Worm (Caenorhabditis elegans) whole organism, midembryonic: ENCODE data around the gene F16G10.1.

Source experiments
- T22C8.4 ChIP-seq: fragments of 200-800 bp; sonication (Bioruptor generic); IDR thresholded peaks from 2 replicates; pipeline ENCODE4 v1.3.6; 2022; ENCODE audit warnings: missing genetic modification characterization, missing compliant biosample characterization
- klf-2 ChIP-seq: fragments of 200-800 bp; sonication (Bioruptor generic); conservative IDR thresholded peaks from 2 replicates; pipeline ENCODE4 v1.3.6; 2022; ENCODE audit warnings: missing genetic modification reagents, missing genetic modification characterization, missing compliant biosample characterization
- med-1 ChIP-seq: sonication (generic microtip); optimal IDR thresholded peaks from 2 replicates; lab custom pipeline; 2017; ENCODE audit warnings: missing genetic modification characterization, mild to moderate bottlenecking, missing compliant biosample characterization, antibody characterized with exemption, missing genetic modification reagents; ENCODE audit not compliant: insufficient read depth

DNA sequence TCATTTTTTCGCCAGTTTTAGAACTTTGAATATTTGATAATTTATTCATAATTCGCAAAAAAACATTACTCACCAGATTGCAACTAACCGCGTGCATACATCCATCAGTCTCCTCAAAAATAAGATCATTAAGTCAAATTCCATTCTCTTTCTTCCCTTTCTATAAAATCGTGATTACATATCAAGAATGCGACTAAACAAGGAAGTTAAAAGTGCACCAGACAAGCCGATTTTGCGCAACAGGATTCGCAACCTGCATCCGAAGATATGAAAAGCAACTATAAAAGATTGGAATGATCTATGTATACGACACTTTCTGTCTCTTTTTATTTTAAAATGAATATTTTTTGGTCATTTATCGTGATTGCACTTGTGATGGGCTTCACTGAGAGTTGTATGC, 35.1 kb upstream of the F16G10.1 start, which contains the start of gene hpo-25:
- no peak for TF ChIP-seq T22C8.4
- no peak for TF ChIP-seq klf-2 (GFP tag; lab: Robert Waterston, UW)
- TF ChIP-seq med-1 (GFP tag; lab: Kevin White, UChicago): no peak
